Fruit fly (Drosophila melanogaster): ENCODE measurements around the gene Desi.

The Desi gene

dm6 chr3R:10779269-10779668 is at the start of gene Desi:
Desi (plus strand) TSS chr3R:10779569.
- TF ChIP-seq CG7045 (GFP tag; optimal IDR thresholded peaks at IDR 0.05) (no peak), CG1620 (GFP tag; optimal IDR thresholded peaks at IDR 0.05) (no peak), bab1 (GFP tag; optimal IDR thresholded peaks at IDR 0.05) (no peak), Mnt (GFP tag; optimal IDR thresholded peaks at IDR 0.05) (no peak), CG12768 (GFP tag; optimal IDR thresholded peaks at IDR 0.05) (no peak), cnc (optimal IDR thresholded peaks at IDR 0.05) (no peak), CG14711 (tag; optimal IDR thresholded peaks at IDR 0.05) (no peak), toe (GFP tag; optimal IDR thresholded peaks at IDR 0.05) (no peak), Crg-1 (GFP tag; optimal IDR thresholded peaks at IDR 0.05) (no peak), CG7101 (tag; optimal IDR thresholded peaks at IDR 0.05) (no peak), ovo (GFP tag; optimal IDR thresholded peaks at IDR 0.05) (no peak), CG5204 (GFP tag; optimal IDR thresholded peaks at IDR 0.05) (no peak), Hr96 (GFP tag; optimal IDR thresholded peaks at IDR 0.05) (no peak), Clk (GFP tag; optimal IDR thresholded peaks at IDR 0.05) (no peak)

- no peak for TF ChIP-seq CG14711 (tag; optimal IDR thresholded peaks at IDR 0.05)
- TF ChIP-seq Mnt (GFP tag; optimal IDR thresholded peaks at IDR 0.05) = no peak
- no peak for TF ChIP-seq Hr96 (GFP tag; optimal IDR thresholded peaks at IDR 0.05)
- TF ChIP-seq Crg-1 (GFP tag; optimal IDR thresholded peaks at IDR 0.05) = no peak
- TF ChIP-seq bab1 (GFP tag; optimal IDR thresholded peaks at IDR 0.05) = no peak
- TF ChIP-seq CG33017 (tag; optimal IDR thresholded peaks at IDR 0.05) = no peak
- no peak for TF ChIP-seq CG12768 (GFP tag; optimal IDR thresholded peaks at IDR 0.05)
- no peak for TF ChIP-seq tj (GFP tag; optimal IDR thresholded peaks at IDR 0.05)
- TF ChIP-seq Clk (GFP tag; optimal IDR thresholded peaks at IDR 0.05) = no peak
- no peak for TF ChIP-seq CG7101 (tag; optimal IDR thresholded peaks at IDR 0.05)
- TF ChIP-seq CG5204 (GFP tag; optimal IDR thresholded peaks at IDR 0.05) = no peak
- TF ChIP-seq CG1620 (GFP tag; optimal IDR thresholded peaks at IDR 0.05) = no peak
- no peak for TF ChIP-seq ovo (GFP tag; optimal IDR thresholded peaks at IDR 0.05)
- TF ChIP-seq cic (GFP tag; optimal IDR thresholded peaks at IDR 0.05) = no peak
- TF ChIP-seq toe (GFP tag; optimal IDR thresholded peaks at IDR 0.05) = no peak
- TF ChIP-seq kay (GFP tag; ENCODE audit: borderline replicate concordance) = no peak
- no peak for TF ChIP-seq cnc (optimal IDR thresholded peaks at IDR 0.05)
- no peak for TF ChIP-seq CG11617 (GFP tag; optimal IDR thresholded peaks at IDR 0.05)
- no peak for TF ChIP-seq CG7045 (GFP tag; optimal IDR thresholded peaks at IDR 0.05)
Measured at dm6 chr3R:10735857-10736256, 43.5 kb upstream of the Desi start, which contains the start of gene tomboy20. tomboy20 (minus strand) TSS chr3R:10735957.

- TF ChIP-seq toe (GFP tag; optimal IDR thresholded peaks at IDR 0.05) (no peak), cnc (optimal IDR thresholded peaks at IDR 0.05) (no peak), CG11617 (GFP tag; optimal IDR thresholded peaks at IDR 0.05) (no peak), CG7045 (GFP tag; optimal IDR thresholded peaks at IDR 0.05) (no peak), kay (GFP tag; ENCODE audit: borderline replicate concordance) (no peak), CG1620 (GFP tag; optimal IDR thresholded peaks at IDR 0.05) (no peak), cic (GFP tag; optimal IDR thresholded peaks at IDR 0.05) (no peak), ovo (GFP tag; optimal IDR thresholded peaks at IDR 0.05) (no peak), Mnt (GFP tag; optimal IDR thresholded peaks at IDR 0.05) (no peak), CG33017 (tag; optimal IDR thresholded peaks at IDR 0.05) (no peak), Crg-1 (GFP tag; optimal IDR thresholded peaks at IDR 0.05) (no peak), CG7101 (tag; optimal IDR thresholded peaks at IDR 0.05) (no peak), CG5204 (GFP tag; optimal IDR thresholded peaks at IDR 0.05) (no peak), Hr96 (GFP tag; optimal IDR thresholded peaks at IDR 0.05) (no peak), Clk (GFP tag; optimal IDR thresholded peaks at IDR 0.05) (no peak), CG12768 (GFP tag; optimal IDR thresholded peaks at IDR 0.05) (no peak)
Measured at dm6 chr3R:10747650-10748049, 31.7 kb upstream of the Desi start.

dm6 chr3R:10751061-10751460 is 28.3 kb upstream of the Desi start, which contains the start of gene TkR86C:
TkR86C (minus strand) TSS chr3R:10751228.
- TF ChIP-seq tj (GFP tag; optimal IDR thresholded peaks at IDR 0.05) (no peak), Mnt (GFP tag; optimal IDR thresholded peaks at IDR 0.05) (no peak), toe (GFP tag; optimal IDR thresholded peaks at IDR 0.05) (no peak), CG5204 (GFP tag; optimal IDR thresholded peaks at IDR 0.05) (no peak), pad (GFP tag; optimal IDR thresholded peaks at IDR 0.05) (no peak), CG7101 (tag; optimal IDR thresholded peaks at IDR 0.05) (no peak), cnc (optimal IDR thresholded peaks at IDR 0.05) (no peak), bab1 (GFP tag; optimal IDR thresholded peaks at IDR 0.05) (no peak), CG14711 (tag; optimal IDR thresholded peaks at IDR 0.05) (no peak), Clk (GFP tag; optimal IDR thresholded peaks at IDR 0.05) (no peak), CG33017 (tag; optimal IDR thresholded peaks at IDR 0.05) (no peak), ovo (GFP tag; optimal IDR thresholded peaks at IDR 0.05) (no peak), CG12768 (GFP tag; optimal IDR thresholded peaks at IDR 0.05) (no peak), Hr96 (GFP tag; optimal IDR thresholded peaks at IDR 0.05) (no peak), CG1620 (GFP tag; optimal IDR thresholded peaks at IDR 0.05) (no peak), CG11617 (GFP tag; optimal IDR thresholded peaks at IDR 0.05) (no peak), Crg-1 (GFP tag; optimal IDR thresholded peaks at IDR 0.05) (no peak), kay (GFP tag; ENCODE audit: borderline replicate concordance) (no peak)

dm6 chr3R:10755534-10755933 is 23.8 kb upstream of the Desi start, which contains the start of gene CG14691:
CG14691 (minus strand) TSS chr3R:10755634.
- TF ChIP-seq bab1 (GFP tag; optimal IDR thresholded peaks at IDR 0.05) (no peak), kay (GFP tag; ENCODE audit: borderline replicate concordance) (no peak)

- TF ChIP-seq bab1 (GFP tag; optimal IDR thresholded peaks at IDR 0.05) (no peak), ovo (GFP tag; optimal IDR thresholded peaks at IDR 0.05) (no peak), tj (GFP tag; optimal IDR thresholded peaks at IDR 0.05) (no peak), Clk (GFP tag; optimal IDR thresholded peaks at IDR 0.05) (no peak), CG33017 (tag; optimal IDR thresholded peaks at IDR 0.05) (no peak), Mnt (GFP tag; optimal IDR thresholded peaks at IDR 0.05) (no peak), CG7045 (GFP tag; optimal IDR thresholded peaks at IDR 0.05) (peak; percentile 30), Crg-1 (GFP tag; optimal IDR thresholded peaks at IDR 0.05) (no peak), pad (GFP tag; optimal IDR thresholded peaks at IDR 0.05) (no peak), CG14711 (tag; optimal IDR thresholded peaks at IDR 0.05) (no peak), cnc (optimal IDR thresholded peaks at IDR 0.05) (no peak), CG5204 (GFP tag; optimal IDR thresholded peaks at IDR 0.05) (peak; percentile 15), CG7101 (tag; optimal IDR thresholded peaks at IDR 0.05) (no peak), Hr96 (GFP tag; optimal IDR thresholded peaks at IDR 0.05) (no peak), toe (GFP tag; optimal IDR thresholded peaks at IDR 0.05) (no peak), cic (GFP tag; optimal IDR thresholded peaks at IDR 0.05) (peak; percentile 70)
Measured at dm6 chr3R:10759348-10759847, 20.0 kb upstream of the Desi start, which contains the start of gene CG31272. CG31272 (minus strand) TSS chr3R:10759398.
